Worm (Caenorhabditis elegans) whole organism, L3 larva: ENCODE measurements around the gene F10E9.3.
A peak's percentile ranks its signal among the peaks of the same experiment; 100 is the strongest.
"Not testable (repeated sequence)": the region's sequence is repeated elsewhere in the genome, so short reads cannot be mapped to it uniquely, and the experiment has no call there.

Source experiments
- ZK546.5 ChIP-seq: sonication (generic microtip); optimal IDR thresholded peaks from 2 replicates; lab custom pipeline; 2017; ENCODE audit warnings: missing biosample characterization, missing genetic modification characterization
- aly-2 ChIP-seq: fragments of 150-350 bp; optimal IDR thresholded peaks from 2 replicates; lab custom pipeline; 2014; ENCODE audit warnings: missing biosample characterization, missing genetic modification characterization
- ama-1 ChIP-seq: fragments of 150-350 bp; optimal IDR thresholded peaks from 2 replicates; lab custom pipeline; 2018
- ceh-16 ChIP-seq: sonication (generic microtip); optimal IDR thresholded peaks from 2 replicates; lab custom pipeline; 2017; ENCODE audit warnings: missing biosample characterization, missing genetic modification characterization
- egl-27 ChIP-seq: sonication (generic microtip); optimal IDR thresholded peaks from 4 replicates; lab custom pipeline; 2017; ENCODE audit warnings: missing biosample characterization, missing genetic modification reagents, missing genetic modification characterization
- egl-5 ChIP-seq: fragments of 150-350 bp; optimal IDR thresholded peaks from 2 replicates; lab custom pipeline; 2017; ENCODE audit warnings: missing biosample characterization, missing genetic modification reagents, missing genetic modification characterization, inconsistent platforms
- elt-1 ChIP-seq: fragments of 150-350 bp; optimal IDR thresholded peaks from 2 replicates; lab custom pipeline; 2014; ENCODE audit warnings: missing biosample characterization, missing genetic modification characterization
- elt-3 ChIP-seq, 3 experiments: fragments of 150-350 bp in 1 of 3; sonication (generic microtip) in 2 of 3; optimal IDR thresholded peaks; 2 replicates in 2 of 3; 4 replicates in 1 of 3; lab custom pipeline; 2014 to 2017; ENCODE audit warnings: missing biosample characterization in 3 of 3, missing genetic modification characterization in 3 of 3
- eor-1 ChIP-seq, 2 experiments: fragments of 150-350 bp; optimal IDR thresholded peaks; 2 replicates each; lab custom pipeline; 2014 to 2018; ENCODE audit warnings: missing biosample characterization in 2 of 2, missing genetic modification characterization in 2 of 2
- fkh-2 ChIP-seq: fragments of 150-350 bp; optimal IDR thresholded peaks from 2 replicates; lab custom pipeline; 2014; ENCODE audit warnings: missing biosample characterization, missing genetic modification reagents, missing genetic modification characterization
- lin-15B ChIP-seq: fragments of 150-350 bp; optimal IDR thresholded peaks from 2 replicates; lab custom pipeline; 2014; ENCODE audit warnings: missing biosample characterization, missing genetic modification characterization
- mdl-1 ChIP-seq: fragments of 150-350 bp; optimal IDR thresholded peaks from 2 replicates; lab custom pipeline; 2014; ENCODE audit warnings: missing biosample characterization, missing genetic modification characterization
- nfya-1 ChIP-seq: sonication (generic microtip); optimal IDR thresholded peaks from 2 replicates; lab custom pipeline; 2017; ENCODE audit warnings: missing genetic modification characterization, mild to moderate bottlenecking, missing compliant biosample characterization, antibody characterized with exemption, moderate library complexity; ENCODE audit not compliant: insufficient read depth
- nhr-11 ChIP-seq: fragments of 150-350 bp; optimal IDR thresholded peaks from 2 replicates; lab custom pipeline; 2014; ENCODE audit warnings: missing biosample characterization, missing genetic modification characterization
- nhr-23 ChIP-seq: fragments of 150-350 bp; optimal IDR thresholded peaks from 2 replicates; lab custom pipeline; 2014; ENCODE audit warnings: missing biosample characterization, missing genetic modification reagents, missing genetic modification characterization
- nhr-237 ChIP-seq: fragments of 150-350 bp; optimal IDR thresholded peaks from 2 replicates; lab custom pipeline; 2014; ENCODE audit warnings: missing biosample characterization, missing genetic modification characterization
- nhr-25 ChIP-seq: sonication (generic microtip); optimal IDR thresholded peaks from 2 replicates; lab custom pipeline; 2017; ENCODE audit warnings: missing biosample characterization, missing genetic modification characterization
- nhr-43 ChIP-seq: sonication (generic microtip); optimal IDR thresholded peaks from 2 replicates; lab custom pipeline; 2016; ENCODE audit warnings: mild to moderate bottlenecking, missing genetic modification characterization, missing compliant biosample characterization; ENCODE audit not compliant: poor library complexity, severe bottlenecking
- nhr-67 ChIP-seq: fragments of 150-350 bp; optimal IDR thresholded peaks from 2 replicates; lab custom pipeline; 2014; ENCODE audit warnings: missing biosample characterization, missing genetic modification characterization
- pha-4 ChIP-seq: fragments of 150-350 bp; optimal IDR thresholded peaks from 2 replicates; lab custom pipeline; 2014; ENCODE audit warnings: missing biosample characterization, missing genetic modification reagents, missing genetic modification characterization
- pqm-1 ChIP-seq: fragments of 150-350 bp; optimal IDR thresholded peaks from 2 replicates; lab custom pipeline; 2017; ENCODE audit warnings: missing biosample characterization, missing genetic modification characterization, inconsistent platforms
- sea-2 ChIP-seq: fragments of 150-350 bp; sonication (generic microtip); optimal IDR thresholded peaks from 4 replicates; lab custom pipeline; 2014; ENCODE audit warnings: missing biosample characterization, missing genetic modification reagents, missing genetic modification characterization
- skn-1 ChIP-seq: fragments of 150-350 bp; optimal IDR thresholded peaks from 2 replicates; lab custom pipeline; 2014; ENCODE audit warnings: missing biosample characterization, missing genetic modification characterization
- tbx-2 ChIP-seq: sonication (generic microtip); optimal IDR thresholded peaks from 2 replicates; lab custom pipeline; 2016; ENCODE audit warnings: mild to moderate bottlenecking, missing genetic modification characterization, missing compliant biosample characterization
- unc-39 ChIP-seq: sonication (generic microtip); optimal IDR thresholded peaks from 4 replicates; lab custom pipeline; 2017; ENCODE audit warnings: missing biosample characterization, missing genetic modification characterization
- unc-62 ChIP-seq: fragments of 150-350 bp; sonication (generic microtip); optimal IDR thresholded peaks from 4 replicates; lab custom pipeline; 2014; ENCODE audit warnings: missing biosample characterization, missing genetic modification reagents, missing genetic modification characterization
- zag-1 ChIP-seq: fragments of 150-350 bp; optimal IDR thresholded peaks from 2 replicates; lab custom pipeline; 2014; ENCODE audit warnings: missing biosample characterization, missing genetic modification characterization

The F10E9.3 gene

ce11 chrIII:8331211-8331610 is 20.4 kb downstream of the F10E9.3 start, which contains the start of gene iglr-2:
Gene iglr-2, minus strand, starts transcription at chrIII:8331311.
- no peak for TF ChIP-seq ama-1
- no peak for TF ChIP-seq fkh-2
- no peak for TF ChIP-seq skn-1 (tag; lab: Kevin White, UChicago)
- TF ChIP-seq nhr-67: no peak
- TF ChIP-seq tbx-2 (tag; lab: Kevin White, UChicago): no peak
- TF ChIP-seq elt-1 (tag; lab: Kevin White, UChicago): no peak
- TF ChIP-seq aly-2 (tag; lab: Kevin White, UChicago): no peak

- TF ChIP-seq pha-4 (tag; lab: Kevin White, UChicago): peak; percentile 63
- TF ChIP-seq lin-15B: peak; percentile 14
- peak; percentile 5 for TF ChIP-seq nhr-23
- TF ChIP-seq nhr-237: no peak
- peak; percentile 76 for TF ChIP-seq nfya-1 (tag; lab: Kevin White, UChicago)
Measured at ce11 chrIII:8331779-8332178, 21.0 kb downstream of the F10E9.3 start, which contains the start of the genes mrps-18A and ZC262.2. Gene mrps-18A, minus strand, starts transcription at chrIII:8331919. Gene ZC262.2, plus strand, starts transcription at chrIII:8332062.

ce11 chrIII:8334432-8334831 is 23.6 kb downstream of the F10E9.3 start, which contains the start of gene ZC262.4:
Gene ZC262.4, minus strand, starts transcription at chrIII:8334532.
- TF ChIP-seq mdl-1 (tag; lab: Kevin White, UChicago) (no peak), eor-1 (tag; optimal IDR thresholded peaks at IDR 0.05; lab: Kevin White, UChicago) (no peak), nhr-25 (tag; lab: Kevin White, UChicago) (no peak), lin-15B (no peak), sea-2 (no peak), unc-62 (GFP tag; lab: Kevin White, UChicago) (no peak), nhr-67 (no peak), aly-2 (tag; lab: Kevin White, UChicago) (no peak), pha-4 (tag; lab: Kevin White, UChicago) (no peak), nhr-11 (tag; lab: Kevin White, UChicago) (no peak), ZK546.5 (tag; lab: Kevin White, UChicago) (no peak), nhr-23 (no peak), tbx-2 (tag; lab: Kevin White, UChicago) (no peak), nhr-237 (no peak), nhr-43 (tag; lab: Kevin White, UChicago) (no peak), unc-39 (tag; lab: Kevin White, UChicago) (no peak), ceh-16 (tag; lab: Kevin White, UChicago) (no peak), elt-3 (tag; optimal IDR thresholded peaks at IDR 0.05; lab: Kevin White, UChicago) (no peak), egl-27 (tag; lab: Kevin White, UChicago) (no peak)

ce11 chrIII:8339372-8339771 is 28.6 kb downstream of the F10E9.3 start, which contains the start of gene clc-28:
Gene clc-28, minus strand, starts transcription at chrIII:8339472.
- not testable (repeated sequence) for TF ChIP-seq lin-15B; nhr-11 (tag; lab: Kevin White, UChicago); nhr-67
- TF ChIP-seq, all 47 proteins: peak for 0; not testable (repeated sequence) for 47

- not testable (repeated sequence) for TF ChIP-seq zag-1, pqm-1, ceh-16 (tag; lab: Kevin White, UChicago)
Measured at ce11 chrIII:8344283-8344682, 33.5 kb downstream of the F10E9.3 start, which contains the start of gene ZC262.7. Gene ZC262.7, minus strand, starts transcription at chrIII:8344336.

ce11 chrIII:8347822-8348221 is 37.0 kb downstream of the F10E9.3 start, which contains the start of gene clc-29:
Gene clc-29, minus strand, starts transcription at chrIII:8347922.
- not testable (repeated sequence) for TF ChIP-seq nhr-43 (tag; lab: Kevin White, UChicago); egl-5 (tag; lab: Kevin White, UChicago); fkh-2
